Worm (Caenorhabditis elegans) whole organism, L4/young adult: ENCODE results near the gene acy-3.

ENCODE experiments used
- W03F9.2 ChIP-seq: fragments of 150-350 bp; optimal IDR thresholded peaks from 2 replicates; lab custom pipeline; 2014; ENCODE audit warnings: missing biosample characterization, missing genetic modification characterization
- dao-5 ChIP-seq: sonication (generic microtip); optimal IDR thresholded peaks from 2 replicates; lab custom pipeline; 2016; ENCODE audit warnings: missing genotype, missing genetic modification characterization, moderate library complexity, missing compliant biosample characterization
- him-1 ChIP-seq: sonication (generic microtip); optimal IDR thresholded peaks from 2 replicates; lab custom pipeline; 2016; ENCODE audit warnings: missing genotype, missing genetic modification reagents, missing genetic modification characterization, missing compliant biosample characterization

acy-3 gene

DNA sequence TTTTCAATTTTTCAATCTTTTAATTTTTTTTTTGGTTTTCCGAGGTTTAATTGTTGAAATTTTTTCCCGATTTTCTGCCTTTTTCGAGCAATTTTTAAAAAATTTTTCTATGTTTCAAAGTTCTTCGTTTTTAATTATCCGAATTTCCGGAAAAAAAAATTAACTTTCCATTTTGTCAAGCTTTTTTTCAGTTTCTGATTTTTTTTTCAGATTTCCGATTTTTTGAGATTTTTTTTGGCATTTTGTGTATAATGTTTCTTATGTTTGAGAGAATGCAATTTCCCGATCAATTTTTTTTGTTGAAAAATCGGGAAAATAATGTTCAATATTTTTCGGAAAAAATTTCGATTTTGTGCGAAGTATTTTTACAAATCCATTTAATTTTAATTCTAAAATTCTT lies 20.6 kb upstream of the acy-3 start:
- TF ChIP-seq him-1 (tag; lab: Kevin White, UChicago) (no peak), dao-5 (tag; lab: Kevin White, UChicago) (no peak), W03F9.2 (tag; lab: Kevin White, UChicago) (no peak)

ce11 chrIII:3804422-3804821 lies 18.1 kb upstream of the acy-3 start, which contains the start of gene xbx-5:
Gene xbx-5 (minus strand): TSS chrIII:3804477.
- TF ChIP-seq dao-5 (tag; lab: Kevin White, UChicago) (no peak), W03F9.2 (tag; lab: Kevin White, UChicago) (no peak), him-1 (tag; lab: Kevin White, UChicago) (no peak)

DNA sequence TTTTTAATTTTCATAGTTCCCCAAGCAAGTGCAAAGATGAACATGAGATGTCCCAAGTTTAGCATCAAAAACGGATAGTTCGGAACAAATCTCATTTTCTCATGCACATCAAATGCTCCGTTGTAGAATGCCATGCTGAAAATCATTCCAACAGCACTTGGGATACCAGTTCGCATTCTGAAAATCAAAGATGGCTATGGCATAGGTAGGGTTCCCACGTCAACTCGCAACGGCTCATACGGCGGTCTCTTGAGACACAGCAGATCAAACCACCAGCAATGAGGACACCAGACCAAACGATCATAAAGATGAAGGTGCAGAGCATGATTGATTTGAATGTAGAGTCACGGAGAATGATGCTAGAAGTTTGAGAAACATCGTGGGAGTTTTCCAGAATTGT lies 16.8 kb upstream of the acy-3 start:
- TF ChIP-seq him-1 (tag; lab: Kevin White, UChicago) = no peak
- no peak for TF ChIP-seq dao-5 (tag; lab: Kevin White, UChicago)
- TF ChIP-seq W03F9.2 (tag; lab: Kevin White, UChicago) = no peak

DNA sequence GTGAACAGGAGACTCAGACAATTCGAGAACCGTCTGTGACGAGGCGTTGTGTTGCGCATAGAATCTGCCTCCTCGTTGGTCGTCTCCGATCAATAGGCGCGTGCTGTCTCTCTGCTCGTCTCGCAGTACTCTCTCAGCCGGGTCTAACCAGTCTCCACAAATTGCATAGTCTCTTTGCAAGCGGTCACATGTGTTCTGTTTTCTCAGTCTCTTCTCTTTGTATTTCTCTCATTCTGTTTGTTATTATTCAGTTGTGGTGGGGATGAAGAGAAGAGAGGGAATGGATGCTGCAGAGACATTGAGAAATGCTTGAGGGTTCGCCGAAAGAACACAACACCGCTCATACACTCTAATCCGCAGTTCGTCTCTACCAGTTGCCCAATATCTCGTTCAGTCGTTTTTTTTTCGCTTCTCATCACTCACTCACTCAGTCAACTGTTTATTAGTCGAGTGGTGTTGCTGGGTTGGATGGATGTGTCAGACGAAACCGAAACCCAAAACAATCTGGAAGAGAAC lies 15.2 kb upstream of the acy-3 start:
- TF ChIP-seq dao-5 (tag; lab: Kevin White, UChicago) (no peak), W03F9.2 (tag; lab: Kevin White, UChicago) (peak; percentile 80), him-1 (tag; lab: Kevin White, UChicago) (peak; percentile 94)

DNA sequence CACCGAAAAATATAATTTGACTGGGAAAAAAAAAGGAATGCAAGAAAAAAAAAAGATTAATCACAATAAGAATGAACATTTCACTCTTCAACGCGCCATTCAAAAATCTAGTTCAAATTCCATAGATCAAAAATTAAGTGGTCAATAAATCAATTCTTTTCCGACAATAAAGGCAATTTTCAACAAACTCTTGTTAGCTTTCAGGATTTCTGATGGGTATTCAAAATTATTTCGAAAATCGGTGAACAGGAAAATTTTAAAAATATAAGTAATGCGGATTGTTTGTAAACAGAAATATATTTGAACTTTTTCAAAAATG lies 14.6 kb upstream of the acy-3 start:
- TF ChIP-seq him-1 (tag; lab: Kevin White, UChicago) = no peak
- no peak for TF ChIP-seq dao-5 (tag; lab: Kevin White, UChicago)
- no peak for TF ChIP-seq W03F9.2 (tag; lab: Kevin White, UChicago)

DNA sequence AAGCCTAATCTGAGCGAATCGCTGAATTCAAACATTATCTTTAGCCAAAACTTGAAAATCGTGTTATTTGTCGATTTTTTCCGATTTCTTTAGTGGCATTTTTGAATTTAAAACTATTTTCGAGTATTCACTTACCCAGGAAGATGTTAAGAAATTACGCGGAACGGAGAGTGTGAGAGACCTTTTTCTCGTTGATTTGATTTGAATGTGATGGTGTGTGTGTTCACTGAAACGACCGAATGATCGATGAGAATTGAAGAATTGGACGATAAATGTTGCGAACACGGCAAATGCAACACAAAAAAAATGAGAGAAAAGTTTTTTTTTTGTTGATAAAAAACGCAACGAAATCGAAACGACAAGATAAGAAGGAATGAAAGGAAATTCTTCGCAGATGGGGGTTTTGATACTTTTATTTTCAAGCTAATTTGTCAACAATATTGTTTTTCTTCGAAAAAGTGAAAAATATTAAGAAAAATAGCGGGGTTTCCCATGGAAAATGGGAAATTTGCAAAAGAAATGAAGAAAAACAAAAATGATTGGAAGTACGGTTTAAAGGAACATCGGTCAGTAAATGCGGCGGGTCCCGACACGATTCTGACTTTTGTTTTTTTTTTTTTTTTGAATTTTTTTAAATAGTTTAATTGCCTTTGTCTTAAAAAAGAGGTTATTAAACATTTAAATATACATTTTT lies 14.1 kb upstream of the acy-3 start, which contains the start of gene mtm-3:
mtm-3 (minus strand) TSS at position 228 of the 694 bp plus-strand sequence.
- TF ChIP-seq him-1 (tag; lab: Kevin White, UChicago) (no peak), W03F9.2 (tag; lab: Kevin White, UChicago) (no peak), dao-5 (tag; lab: Kevin White, UChicago) (no peak)

ce11 chrIII:3799213-3799612 lies 12.9 kb upstream of the acy-3 start:
- no peak for TF ChIP-seq dao-5 (tag; lab: Kevin White, UChicago)
- TF ChIP-seq W03F9.2 (tag; lab: Kevin White, UChicago) = no peak
- TF ChIP-seq him-1 (tag; lab: Kevin White, UChicago) = no peak

DNA sequence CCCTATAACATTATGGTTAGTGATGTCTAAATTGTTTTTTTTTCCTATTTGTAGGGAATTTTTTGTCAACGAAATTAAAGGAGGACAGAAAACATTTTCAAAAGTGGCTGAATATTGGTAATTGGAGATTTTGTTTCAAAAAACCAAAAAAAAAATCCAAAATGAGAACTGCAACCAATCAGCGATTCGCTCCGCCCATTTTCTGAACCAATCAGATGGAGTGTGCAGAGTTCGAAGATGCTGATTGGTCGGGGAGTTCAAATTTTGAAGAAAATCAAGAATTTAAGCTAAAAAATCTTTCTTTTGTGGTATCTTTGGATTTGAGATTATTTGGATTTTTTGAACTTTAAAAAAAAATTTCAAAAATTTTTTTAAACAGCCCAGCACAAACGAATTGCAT lies 12.1 kb upstream of the acy-3 start:
- TF ChIP-seq him-1 (tag; lab: Kevin White, UChicago) (no peak), W03F9.2 (tag; lab: Kevin White, UChicago) (no peak), dao-5 (tag; lab: Kevin White, UChicago) (no peak)

ce11 chrIII:3797180-3798026 lies 11.1 kb upstream of the acy-3 start:
- no peak for TF ChIP-seq him-1 (tag; lab: Kevin White, UChicago)

ce11 chrIII:3795933-3796332 lies 9.7 kb upstream of the acy-3 start:
- TF ChIP-seq W03F9.2 (tag; lab: Kevin White, UChicago) (no peak), him-1 (tag; lab: Kevin White, UChicago) (no peak), dao-5 (tag; lab: Kevin White, UChicago) (no peak)

ce11 chrIII:3790855-3791254 lies 4.6 kb upstream of the acy-3 start:
- TF ChIP-seq dao-5 (tag; lab: Kevin White, UChicago) = no peak
- TF ChIP-seq him-1 (tag; lab: Kevin White, UChicago) = no peak
- TF ChIP-seq W03F9.2 (tag; lab: Kevin White, UChicago) = no peak

DNA sequence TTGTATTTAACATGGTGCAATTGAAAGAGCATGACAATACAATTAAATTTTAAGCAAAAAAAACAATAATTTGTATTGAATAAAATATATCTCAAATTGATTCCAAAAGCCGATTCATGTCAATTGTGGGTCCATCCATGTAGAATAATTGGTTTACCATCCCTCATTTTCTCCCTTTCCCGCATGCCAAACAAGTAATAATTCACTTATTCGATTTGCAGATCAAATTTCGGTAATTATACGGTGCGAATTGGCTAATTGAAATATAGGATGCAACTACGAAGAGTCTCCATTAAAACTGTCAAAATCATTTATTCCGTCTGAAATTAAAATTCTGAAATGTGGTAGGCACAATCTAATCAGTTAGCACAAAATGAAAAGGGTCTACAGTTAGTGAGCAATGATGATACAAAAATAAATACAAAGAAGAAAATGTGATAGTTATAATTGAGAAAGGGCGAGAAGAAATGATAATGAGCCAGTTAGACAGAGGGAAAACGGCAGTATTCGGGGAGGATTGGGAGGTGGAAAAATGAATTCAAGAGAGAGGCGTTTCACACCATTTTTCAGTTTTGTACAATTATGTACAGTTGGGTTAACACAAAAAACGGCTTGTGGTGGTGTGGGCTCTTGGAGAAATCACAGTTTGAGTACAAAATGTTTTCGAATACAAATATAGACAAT lies 3.6 kb upstream of the acy-3 start:
- no peak for TF ChIP-seq W03F9.2 (tag; lab: Kevin White, UChicago)
- no peak for TF ChIP-seq dao-5 (tag; lab: Kevin White, UChicago)
- no peak for TF ChIP-seq him-1 (tag; lab: Kevin White, UChicago)

DNA sequence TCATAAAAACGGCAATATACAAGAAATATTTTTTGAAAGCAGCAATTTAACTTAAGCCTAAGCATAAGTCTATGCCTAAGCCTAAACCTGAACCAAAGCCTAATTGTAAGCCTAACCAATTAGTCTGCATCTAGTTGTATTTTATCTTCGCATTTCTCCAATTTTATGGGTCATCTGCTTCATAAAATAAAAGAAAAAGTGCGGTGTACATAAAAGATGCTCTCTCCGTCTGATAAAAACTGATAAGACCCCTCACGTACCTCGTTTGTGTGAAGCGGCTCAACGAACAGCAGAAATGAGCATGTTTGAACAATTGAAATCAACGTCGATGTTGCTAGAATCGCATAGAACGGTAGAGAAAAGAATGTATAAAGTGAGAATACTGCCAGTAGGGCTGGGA lies 1.2 kb downstream of the acy-3 start:
- TF ChIP-seq W03F9.2 (tag; lab: Kevin White, UChicago) = no peak
- no peak for TF ChIP-seq him-1 (tag; lab: Kevin White, UChicago)
- TF ChIP-seq dao-5 (tag; lab: Kevin White, UChicago) = no peak
